Fruit fly (Drosophila melanogaster) Kc167 (cell line): Measurements from ENCODE around the gene CG5245.

Experiments used
- Myc ChIP-seq: fragments of >200 bp; optimal IDR thresholded peaks from 2 replicates; lab custom pipeline; 2017; ENCODE audit warnings: missing external identifiers
- Sin3A ChIP-seq: fragments of >200 bp; optimal IDR thresholded peaks from 2 replicates; lab custom pipeline; 2018; ENCODE audit warnings: missing external identifiers
- h ChIP-seq: fragments of >200 bp; optimal IDR thresholded peaks from 3 replicates; lab custom pipeline; 2018; ENCODE audit warnings: missing external identifiers
- ttk ChIP-seq: sonication (Bioruptor generic); optimal IDR thresholded peaks from 2 replicates; lab custom pipeline; 2017; ENCODE audit warnings: missing external identifiers

DNA sequence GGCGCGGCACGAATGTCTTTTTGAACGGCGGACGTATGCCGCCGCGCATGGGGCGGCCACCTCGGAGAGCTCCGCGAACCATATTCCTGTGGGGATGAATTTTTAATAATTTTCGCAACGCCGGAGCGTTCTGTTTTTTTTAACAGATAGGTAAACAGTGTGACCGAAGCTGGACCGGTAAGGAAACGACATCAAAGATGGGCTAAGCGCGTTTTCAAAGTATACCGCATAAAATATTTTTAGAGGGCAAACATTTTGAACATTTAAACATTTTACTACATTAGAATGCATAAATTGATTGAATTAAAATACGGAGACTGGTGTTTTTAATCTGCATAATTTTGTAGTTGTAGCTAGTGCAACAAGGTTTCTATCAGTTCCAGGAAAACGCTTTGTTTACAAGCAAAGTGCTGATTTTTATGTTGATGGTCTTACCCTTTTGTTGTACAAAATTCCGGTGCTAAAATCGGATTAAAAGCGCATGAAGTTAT, at the start of gene CG5245, which contains the start of gene CG5641:
- no peak for TF ChIP-seq Sin3A (lab: Kevin White, UChicago)
- no peak for TF ChIP-seq Myc
- TF ChIP-seq ttk (lab: Kevin White, UChicago), result no peak
- TF ChIP-seq h (lab: Kevin White, UChicago), result no peak
